Fruit fly (Drosophila melanogaster): Measurements from ENCODE around the gene kirre.

The kirre gene

DNA sequence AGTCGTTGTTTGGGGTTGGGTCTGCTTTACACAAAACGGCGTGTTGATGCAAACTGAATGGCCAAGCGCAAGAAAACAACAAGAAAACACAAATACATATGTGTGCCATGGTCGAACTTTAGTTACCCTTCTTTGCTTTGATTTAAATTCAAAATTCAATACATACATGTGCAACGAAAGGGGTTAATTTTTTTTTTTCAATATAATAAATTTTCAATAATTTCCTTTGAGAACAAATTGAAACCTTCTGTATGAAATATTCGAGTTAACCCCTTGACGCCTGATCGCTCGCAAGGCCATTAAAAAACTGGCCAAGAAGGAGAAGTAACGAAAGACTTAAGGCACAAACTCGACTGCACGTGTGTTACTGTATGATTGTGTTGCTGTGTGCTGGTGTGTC, 278.5 kb downstream of the kirre start (continued):
- TF ChIP-seq spab (GFP tag; optimal IDR thresholded peaks at IDR 0.05): peak; percentile 90
- peak; percentile 67 for TF ChIP-seq Hr4 (GFP tag; optimal IDR thresholded peaks at IDR 0.05)
- TF ChIP-seq CG11294 (GFP tag; IDR thresholded peaks at IDR 0.05): peak; percentile 67
- peak; percentile 87 for TF ChIP-seq CG9139 (GFP tag; optimal IDR thresholded peaks at IDR 0.05)
- peak; percentile 88 for TF ChIP-seq dsx (GFP tag; optimal IDR thresholded peaks at IDR 0.05; ENCODE audit: poor library complexity, severe bottlenecking)
- peak; percentile 93 for TF ChIP-seq CG6808 (GFP tag; optimal IDR thresholded peaks at IDR 0.05)
- no peak for TF ChIP-seq Hr38 (GFP tag; optimal IDR thresholded peaks at IDR 0.05)
- peak; percentile 42 for TF ChIP-seq CG4318 (GFP tag; optimal IDR thresholded peaks at IDR 0.05)
- peak; percentile 96 for TF ChIP-seq svp (GFP tag)
- peak; percentile 85 for TF ChIP-seq CG8319 (GFP tag; optimal IDR thresholded peaks at IDR 0.05)
- TF ChIP-seq CG31627 (GFP tag; optimal IDR thresholded peaks at IDR 0.05): peak; percentile 87
- TF ChIP-seq Ets96B (tag; optimal IDR thresholded peaks at IDR 0.05): peak; percentile 92
- peak; percentile 77 for TF ChIP-seq vri (GFP tag; optimal IDR thresholded peaks at IDR 0.05)
- TF ChIP-seq Eip93F (GFP tag; optimal IDR thresholded peaks at IDR 0.05): peak; percentile 74
- TF ChIP-seq salr (GFP tag; optimal IDR thresholded peaks at IDR 0.05): peak; percentile 76 to 85
- peak; percentile 93 for TF ChIP-seq fd59A (GFP tag; optimal IDR thresholded peaks at IDR 0.05)
- TF ChIP-seq CG10631 (GFP tag; optimal IDR thresholded peaks at IDR 0.05): peak; percentile 93
- peak; percentile 85 for TF ChIP-seq CG32006 (GFP tag; optimal IDR thresholded peaks at IDR 0.05)
- peak; percentile 92 for TF ChIP-seq Sox14 (GFP tag; optimal IDR thresholded peaks at IDR 0.05)
- TF ChIP-seq fd85E (GFP tag; optimal IDR thresholded peaks at IDR 0.05): peak; percentile 71
- TF ChIP-seq cyc (GFP tag; optimal IDR thresholded peaks at IDR 0.05): peak; percentile 86
- TF ChIP-seq CG6276 (GFP tag; optimal IDR thresholded peaks at IDR 0.05): peak; percentile 60
- TF ChIP-seq Eip75B (GFP tag; optimal IDR thresholded peaks at IDR 0.05): peak; percentile 92
- TF ChIP-seq CG11902 (GFP tag; optimal IDR thresholded peaks at IDR 0.05): peak; percentile 86
- TF ChIP-seq achi (GFP tag; optimal IDR thresholded peaks at IDR 0.05): peak; percentile 92
- TF ChIP-seq fkh (GFP tag; optimal IDR thresholded peaks at IDR 0.05): no peak
- peak; percentile 94 for TF ChIP-seq pdm3 (GFP tag; optimal IDR thresholded peaks at IDR 0.05)

dm6 chrX:3019334-3019978, 279.3 kb downstream of the kirre start:
- TF ChIP-seq CG32006 (GFP tag; optimal IDR thresholded peaks at IDR 0.05): peak; percentile 0
- peak; percentile 53; the same call in 1 of the 3 replicates for TF ChIP-seq eg (GFP tag; IDR thresholded peaks at IDR 0.05)
- peak; percentile 8 for TF ChIP-seq Eip78C (GFP tag)
- TF ChIP-seq Lpt (GFP tag; optimal IDR thresholded peaks at IDR 0.05): no peak
- TF ChIP-seq CG6276 (GFP tag; optimal IDR thresholded peaks at IDR 0.05): peak; percentile 14
- TF ChIP-seq CG15336 (GFP tag; IDR thresholded peaks at IDR 0.05): peak; percentile 45; the same call in 1 of the 2 replicates
- TF ChIP-seq OdsH (GFP tag; optimal IDR thresholded peaks at IDR 0.05): peak; percentile 4
- TF ChIP-seq CG3919 (GFP tag; optimal IDR thresholded peaks at IDR 0.05): no peak
- TF ChIP-seq Ets96B (tag; optimal IDR thresholded peaks at IDR 0.05): no peak

DNA sequence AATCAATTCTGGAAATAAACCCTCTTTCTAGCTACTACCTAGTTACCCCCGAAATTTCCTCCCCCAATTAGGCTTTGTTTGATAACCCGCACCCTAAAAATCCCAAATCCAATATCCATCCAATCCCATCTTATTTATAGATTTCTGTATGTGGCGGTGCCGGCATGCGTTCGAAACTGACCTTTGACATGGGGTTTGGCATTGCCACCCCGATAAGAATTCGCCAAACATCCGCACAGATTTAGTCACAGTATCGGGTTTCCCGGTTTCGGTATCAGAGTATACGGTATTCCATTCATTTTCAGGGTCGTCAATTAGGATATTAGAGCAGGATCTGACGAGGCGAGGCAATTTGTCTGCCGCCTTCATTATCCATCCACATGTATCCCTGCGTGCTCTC, 281.4 kb downstream of the kirre start:
- TF ChIP-seq salr (GFP tag; optimal IDR thresholded peaks at IDR 0.05) (no peak), Hr4 (GFP tag; optimal IDR thresholded peaks at IDR 0.05) (no peak), Eip78C (GFP tag) (no peak), Ets21C (GFP tag; optimal IDR thresholded peaks at IDR 0.05) (no peak), CG8119 (GFP tag; IDR thresholded peaks at IDR 0.05) (no peak), CG9139 (GFP tag; optimal IDR thresholded peaks at IDR 0.05) (no peak), Blimp-1 (GFP tag; optimal IDR thresholded peaks at IDR 0.05) (no peak), spab (GFP tag; optimal IDR thresholded peaks at IDR 0.05) (no peak), fkh (GFP tag; optimal IDR thresholded peaks at IDR 0.05) (no peak)

DNA sequence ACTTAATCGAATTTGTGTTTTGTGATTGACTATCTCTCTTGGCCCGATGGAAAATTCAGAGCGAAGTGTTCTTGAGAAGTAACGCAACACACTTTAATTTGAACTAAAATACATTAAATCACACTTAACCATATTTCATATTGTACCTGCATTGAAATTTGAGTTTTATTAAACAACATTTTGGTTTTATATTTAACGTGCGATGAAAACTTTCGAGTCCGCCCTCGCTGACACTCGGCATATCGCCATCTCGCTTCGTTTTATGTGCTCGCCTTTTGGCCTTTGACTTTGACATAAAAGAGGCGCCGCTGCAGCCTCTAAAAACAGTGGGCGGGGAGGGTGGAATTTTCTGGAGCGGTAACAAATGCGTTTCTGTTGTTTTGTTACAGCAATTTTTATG, 282.3 kb downstream of the kirre start:
- no peak for TF ChIP-seq Eip93F (GFP tag; optimal IDR thresholded peaks at IDR 0.05)
- peak; percentile 58 for TF ChIP-seq Eip78C (GFP tag)
- peak; percentile 6 for TF ChIP-seq Met (GFP tag; optimal IDR thresholded peaks at IDR 0.05)
- peak; percentile 29; the same call in 1 of the 3 replicates for TF ChIP-seq eg (GFP tag; IDR thresholded peaks at IDR 0.05)
- no peak for TF ChIP-seq Sox15 (GFP tag; optimal IDR thresholded peaks at IDR 0.05)
- TF ChIP-seq svp (GFP tag): peak; percentile 10

All from whole organism, prepupa.